Worm (Caenorhabditis elegans) whole organism, L3 larva: ENCODE results near the gene elo-7.

Experiments used
- R02D3.7 ChIP-seq: fragments of 150-350 bp; optimal IDR thresholded peaks from 2 replicates; lab custom pipeline; 2014; ENCODE audit warnings: missing biosample characterization, missing genetic modification characterization
- ZK546.5 ChIP-seq: sonication (generic microtip); optimal IDR thresholded peaks from 2 replicates; lab custom pipeline; 2017; ENCODE audit warnings: missing biosample characterization, missing genetic modification characterization
- aly-2 ChIP-seq: fragments of 150-350 bp; optimal IDR thresholded peaks from 2 replicates; lab custom pipeline; 2014; ENCODE audit warnings: missing biosample characterization, missing genetic modification characterization
- ama-1 ChIP-seq: fragments of 150-350 bp; optimal IDR thresholded peaks from 2 replicates; lab custom pipeline; 2018
- ceh-16 ChIP-seq: sonication (generic microtip); optimal IDR thresholded peaks from 2 replicates; lab custom pipeline; 2017; ENCODE audit warnings: missing biosample characterization, missing genetic modification characterization
- ceh-28 ChIP-seq: fragments of 150-350 bp; optimal IDR thresholded peaks from 2 replicates; lab custom pipeline; 2014; ENCODE audit warnings: missing biosample characterization, missing genetic modification reagents, missing genetic modification characterization
- ceh-82 ChIP-seq: fragments of 150-350 bp; optimal IDR thresholded peaks from 2 replicates; lab custom pipeline; 2014; ENCODE audit warnings: missing biosample characterization, missing genetic modification characterization
- ceh-9 ChIP-seq: sonication (generic microtip); optimal IDR thresholded peaks from 2 replicates; lab custom pipeline; 2018; ENCODE audit warnings: missing biosample characterization, missing genetic modification characterization
- daf-12 ChIP-seq: fragments of 150-350 bp; optimal IDR thresholded peaks from 2 replicates; lab custom pipeline; 2014; ENCODE audit warnings: missing biosample characterization, missing genetic modification reagents, missing genetic modification characterization
- egl-27 ChIP-seq: sonication (generic microtip); optimal IDR thresholded peaks from 4 replicates; lab custom pipeline; 2017; ENCODE audit warnings: missing biosample characterization, missing genetic modification reagents, missing genetic modification characterization
- egl-5 ChIP-seq: fragments of 150-350 bp; optimal IDR thresholded peaks from 2 replicates; lab custom pipeline; 2017; ENCODE audit warnings: missing biosample characterization, missing genetic modification reagents, missing genetic modification characterization, inconsistent platforms
- elt-1 ChIP-seq: fragments of 150-350 bp; optimal IDR thresholded peaks from 2 replicates; lab custom pipeline; 2014; ENCODE audit warnings: missing biosample characterization, missing genetic modification characterization
- elt-2 ChIP-seq: sonication (generic microtip); optimal IDR thresholded peaks from 2 replicates; lab custom pipeline; 2016; ENCODE audit warnings: missing genetic modification reagents, mild to moderate bottlenecking, missing genetic modification characterization, missing compliant biosample characterization
- elt-3 ChIP-seq, 3 experiments: fragments of 150-350 bp in 1 of 3; sonication (generic microtip) in 2 of 3; optimal IDR thresholded peaks; 2 replicates in 2 of 3; 4 replicates in 1 of 3; lab custom pipeline; 2014 to 2017; ENCODE audit warnings: missing biosample characterization in 3 of 3, missing genetic modification characterization in 3 of 3
- eor-1 ChIP-seq, 2 experiments: fragments of 150-350 bp; optimal IDR thresholded peaks; 2 replicates each; lab custom pipeline; 2014 to 2018; ENCODE audit warnings: missing biosample characterization in 2 of 2, missing genetic modification characterization in 2 of 2
- fkh-10 ChIP-seq: sonication (generic microtip); optimal IDR thresholded peaks from 2 replicates; lab custom pipeline; 2017; ENCODE audit warnings: missing biosample characterization, missing genetic modification reagents, missing genetic modification characterization
- fkh-2 ChIP-seq: fragments of 150-350 bp; optimal IDR thresholded peaks from 2 replicates; lab custom pipeline; 2014; ENCODE audit warnings: missing biosample characterization, missing genetic modification reagents, missing genetic modification characterization
- fos-1 ChIP-seq: fragments of 150-350 bp; optimal IDR thresholded peaks from 2 replicates; lab custom pipeline; 2014; ENCODE audit warnings: missing biosample characterization, missing genetic modification characterization
- hmg-11 ChIP-seq: sonication (generic microtip); optimal IDR thresholded peaks from 2 replicates; lab custom pipeline; 2016; ENCODE audit warnings: missing genetic modification characterization, missing compliant biosample characterization
- jun-1 ChIP-seq: fragments of 150-350 bp; optimal IDR thresholded peaks from 2 replicates; lab custom pipeline; 2014; ENCODE audit warnings: missing biosample characterization, missing genetic modification reagents, missing genetic modification characterization
- lin-15B ChIP-seq: fragments of 150-350 bp; optimal IDR thresholded peaks from 2 replicates; lab custom pipeline; 2014; ENCODE audit warnings: missing biosample characterization, missing genetic modification characterization
- lin-39 ChIP-seq: fragments of 150-350 bp; optimal IDR thresholded peaks from 2 replicates; lab custom pipeline; 2018; ENCODE audit warnings: missing biosample characterization, missing genetic modification reagents, missing genetic modification characterization
- lsy-12 ChIP-seq: sonication (generic microtip); optimal IDR thresholded peaks from 2 replicates; lab custom pipeline; 2016; ENCODE audit warnings: mild to moderate bottlenecking, missing genetic modification characterization, missing compliant biosample characterization
- mdl-1 ChIP-seq: fragments of 150-350 bp; optimal IDR thresholded peaks from 2 replicates; lab custom pipeline; 2014; ENCODE audit warnings: missing biosample characterization, missing genetic modification characterization
- mml-1 ChIP-seq: fragments of 150-350 bp; sonication (generic microtip); optimal IDR thresholded peaks from 3 replicates; lab custom pipeline; 2014; ENCODE audit warnings: missing biosample characterization, missing genetic modification characterization
- nfya-1 ChIP-seq: sonication (generic microtip); optimal IDR thresholded peaks from 2 replicates; lab custom pipeline; 2017; ENCODE audit warnings: missing genetic modification characterization, mild to moderate bottlenecking, missing compliant biosample characterization, antibody characterized with exemption, moderate library complexity; ENCODE audit not compliant: insufficient read depth
- nhr-11 ChIP-seq: fragments of 150-350 bp; optimal IDR thresholded peaks from 2 replicates; lab custom pipeline; 2014; ENCODE audit warnings: missing biosample characterization, missing genetic modification characterization
- nhr-12 ChIP-seq: fragments of 150-350 bp; optimal IDR thresholded peaks from 2 replicates; lab custom pipeline; 2014; ENCODE audit warnings: missing biosample characterization, missing genetic modification characterization
- nhr-23 ChIP-seq: fragments of 150-350 bp; optimal IDR thresholded peaks from 2 replicates; lab custom pipeline; 2014; ENCODE audit warnings: missing biosample characterization, missing genetic modification reagents, missing genetic modification characterization
- nhr-237 ChIP-seq: fragments of 150-350 bp; optimal IDR thresholded peaks from 2 replicates; lab custom pipeline; 2014; ENCODE audit warnings: missing biosample characterization, missing genetic modification characterization
- nhr-25 ChIP-seq: sonication (generic microtip); optimal IDR thresholded peaks from 2 replicates; lab custom pipeline; 2017; ENCODE audit warnings: missing biosample characterization, missing genetic modification characterization
- nhr-28 ChIP-seq: fragments of 150-350 bp; optimal IDR thresholded peaks from 2 replicates; lab custom pipeline; 2014; ENCODE audit warnings: missing biosample characterization, missing genetic modification characterization
- nhr-43 ChIP-seq: sonication (generic microtip); optimal IDR thresholded peaks from 2 replicates; lab custom pipeline; 2016; ENCODE audit warnings: mild to moderate bottlenecking, missing genetic modification characterization, missing compliant biosample characterization; ENCODE audit not compliant: poor library complexity, severe bottlenecking
- nhr-67 ChIP-seq: fragments of 150-350 bp; optimal IDR thresholded peaks from 2 replicates; lab custom pipeline; 2014; ENCODE audit warnings: missing biosample characterization, missing genetic modification characterization
- nhr-76 ChIP-seq: fragments of 150-350 bp; sonication (generic microtip); optimal IDR thresholded peaks from 5 replicates; lab custom pipeline; 2014; ENCODE audit warnings: missing biosample characterization, missing genetic modification characterization
- nhr-77 ChIP-seq: fragments of 150-350 bp; optimal IDR thresholded peaks from 2 replicates; lab custom pipeline; 2014; ENCODE audit warnings: missing biosample characterization, missing genetic modification characterization
- pha-4 ChIP-seq: fragments of 150-350 bp; optimal IDR thresholded peaks from 2 replicates; lab custom pipeline; 2014; ENCODE audit warnings: missing biosample characterization, missing genetic modification reagents, missing genetic modification characterization
- pqm-1 ChIP-seq: fragments of 150-350 bp; optimal IDR thresholded peaks from 2 replicates; lab custom pipeline; 2017; ENCODE audit warnings: missing biosample characterization, missing genetic modification characterization, inconsistent platforms
- sea-2 ChIP-seq: fragments of 150-350 bp; sonication (generic microtip); optimal IDR thresholded peaks from 4 replicates; lab custom pipeline; 2014; ENCODE audit warnings: missing biosample characterization, missing genetic modification reagents, missing genetic modification characterization
- skn-1 ChIP-seq: fragments of 150-350 bp; optimal IDR thresholded peaks from 2 replicates; lab custom pipeline; 2014; ENCODE audit warnings: missing biosample characterization, missing genetic modification characterization
- snpc-4 ChIP-seq: fragments of 150-350 bp; optimal IDR thresholded peaks from 2 replicates; lab custom pipeline; 2014; ENCODE audit warnings: missing biosample characterization, missing genetic modification characterization
- tbx-2 ChIP-seq: sonication (generic microtip); optimal IDR thresholded peaks from 2 replicates; lab custom pipeline; 2016; ENCODE audit warnings: mild to moderate bottlenecking, missing genetic modification characterization, missing compliant biosample characterization
- unc-39 ChIP-seq: sonication (generic microtip); optimal IDR thresholded peaks from 4 replicates; lab custom pipeline; 2017; ENCODE audit warnings: missing biosample characterization, missing genetic modification characterization
- unc-62 ChIP-seq: fragments of 150-350 bp; sonication (generic microtip); optimal IDR thresholded peaks from 4 replicates; lab custom pipeline; 2014; ENCODE audit warnings: missing biosample characterization, missing genetic modification reagents, missing genetic modification characterization
- zag-1 ChIP-seq: fragments of 150-350 bp; optimal IDR thresholded peaks from 2 replicates; lab custom pipeline; 2014; ENCODE audit warnings: missing biosample characterization, missing genetic modification characterization
- ztf-11 ChIP-seq: fragments of 150-350 bp; optimal IDR thresholded peaks from 2 replicates; lab custom pipeline; 2014; ENCODE audit warnings: missing biosample characterization, missing genetic modification characterization
- ztf-4 ChIP-seq: fragments of 150-350 bp; optimal IDR thresholded peaks from 2 replicates; lab custom pipeline; 2014; ENCODE audit warnings: missing biosample characterization, missing genetic modification characterization

The elo-7 gene

ce11 chrIV:9511640-9512039 is 18.1 kb upstream of the elo-7 start:
- TF ChIP-seq pha-4 (tag; lab: Kevin White, UChicago) (peak; percentile 23), nhr-23 (no peak), fkh-10 (GFP tag; lab: Kevin White, UChicago) (no peak), lin-39 (tag; lab: Kevin White, UChicago) (no peak), egl-5 (no peak), elt-2 (tag; lab: Kevin White, UChicago) (peak; percentile 43), egl-27 (tag; lab: Kevin White, UChicago) (no peak), snpc-4 (tag; lab: Kevin White, UChicago) (peak; percentile 67), pqm-1 (tag; lab: Kevin White, UChicago) (peak; percentile 40)

ce11 chrIV:9512836-9513235 is 16.9 kb upstream of the elo-7 start, which contains the start of gene C33A12.3:
Gene C33A12.3, minus strand, starts transcription at chrIV:9513002.
- no peak for TF ChIP-seq nhr-67 (tag; lab: Kevin White, UChicago)
- no peak for TF ChIP-seq egl-5
- TF ChIP-seq lin-39 (tag; lab: Kevin White, UChicago): no peak
- no peak for TF ChIP-seq fos-1 (tag; lab: Kevin White, UChicago)
- no peak for TF ChIP-seq unc-62 (GFP tag; lab: Kevin White, UChicago)
- TF ChIP-seq ceh-28: no peak
- no peak for TF ChIP-seq elt-3 (tag; optimal IDR thresholded peaks at IDR 0.05; lab: Kevin White, UChicago)

- TF ChIP-seq unc-39 (no peak), lsy-12 (tag; lab: Kevin White, UChicago) (no peak), elt-2 (tag; lab: Kevin White, UChicago) (peak; percentile 78), jun-1 (tag; lab: Kevin White, UChicago) (no peak), aly-2 (tag; lab: Kevin White, UChicago) (no peak), tbx-2 (tag; lab: Kevin White, UChicago) (no peak), ceh-28 (peak; percentile 45), sea-2 (GFP tag; lab: Kevin White, UChicago) (no peak), snpc-4 (tag; lab: Kevin White, UChicago) (peak; percentile 60), zag-1 (no peak), nhr-12 (no peak), pha-4 (tag; lab: Kevin White, UChicago) (peak; percentile 79), nhr-25 (tag; lab: Kevin White, UChicago) (peak; percentile 59), ZK546.5 (tag; lab: Kevin White, UChicago) (no peak), nhr-237 (tag; lab: Kevin White, UChicago) (no peak), egl-5 (no peak), nhr-67 (tag; lab: Kevin White, UChicago) (no peak), R02D3.7 (no peak), nhr-23 (peak; percentile 64), ceh-82 (tag; lab: Kevin White, UChicago) (no peak), daf-12 (no peak), eor-1 (tag; optimal IDR thresholded peaks at IDR 0.05; lab: Kevin White, UChicago) (no peak), nhr-43 (peak; percentile 64), ztf-4 (no peak), mdl-1 (tag; lab: Kevin White, UChicago) (no peak), elt-1 (tag; lab: Kevin White, UChicago) (no peak), nhr-76 (no peak), nhr-77 (no peak), ceh-16 (no peak), lin-15B (tag; lab: Kevin White, UChicago) (no peak), lin-39 (tag; lab: Kevin White, UChicago) (peak; percentile 39), unc-62 (GFP tag; lab: Kevin White, UChicago) (no peak), pqm-1 (tag; lab: Kevin White, UChicago) (peak; percentile 57), skn-1 (no peak), nfya-1 (peak; percentile 10), fkh-2 (tag; lab: Kevin White, UChicago) (no peak), mml-1 (tag; lab: Kevin White, UChicago) (no peak), egl-27 (tag; lab: Kevin White, UChicago) (no peak), elt-3 (tag; optimal IDR thresholded peaks at IDR 0.05; lab: Kevin White, UChicago) (no peak), hmg-11 (tag; lab: Kevin White, UChicago) (peak; percentile 39), ztf-11 (tag; lab: Kevin White, UChicago) (no peak), ama-1 (lab: Kevin White, UChicago) (peak; percentile 31), fos-1 (tag; lab: Kevin White, UChicago) (no peak), fkh-10 (GFP tag; lab: Kevin White, UChicago) (no peak), nhr-28 (tag; lab: Kevin White, UChicago) (no peak), ceh-9 (tag; lab: Kevin White, UChicago) (no peak), nhr-11 (tag; lab: Kevin White, UChicago) (no peak)
Observed at ce11 chrIV:9513360-9513777, 16.4 kb upstream of the elo-7 start.
